Worm (Caenorhabditis elegans) whole organism, mixed stage, embryonic: ENCODE data around the gene F16G10.6.

Experiments used
- M03D4.4 ChIP-seq: sonication (generic microtip); optimal IDR thresholded peaks from 2 replicates; lab custom pipeline; 2017; ENCODE audit warnings: mild to moderate bottlenecking, missing genetic modification characterization, missing compliant biosample characterization
- bed-3 ChIP-seq: fragments of 200-800 bp; sonication (Bioruptor generic); optimal IDR thresholded peaks from 3 replicates; lab custom pipeline; 2018; ENCODE audit warnings: mild to moderate bottlenecking, missing genetic modification characterization, moderate library complexity, missing compliant biosample characterization
- ceh-39 ChIP-seq: fragments of 150-350 bp; optimal IDR thresholded peaks from 2 replicates; lab custom pipeline; 2014; ENCODE audit warnings: missing biosample characterization, missing genetic modification characterization
- ceh-43 ChIP-seq: fragments of 200-800 bp; sonication (Bioruptor generic); optimal IDR thresholded peaks from 2 replicates; lab custom pipeline; 2018; ENCODE audit warnings: mild to moderate bottlenecking, missing genetic modification characterization, moderate library complexity, missing compliant biosample characterization
- ceh-83 ChIP-seq: fragments of 200-800 bp; sonication (Bioruptor generic); optimal IDR thresholded peaks from 2 replicates; lab custom pipeline; 2018; ENCODE audit warnings: mild to moderate bottlenecking, missing genetic modification characterization, missing compliant biosample characterization
- ces-1 ChIP-seq: fragments of 150-350 bp; optimal IDR thresholded peaks from 2 replicates; lab custom pipeline; 2014; ENCODE audit warnings: missing biosample characterization, missing genetic modification reagents, missing genetic modification characterization
- cnd-1 ChIP-seq: fragments of 200-800 bp; sonication (Bioruptor generic); optimal IDR thresholded peaks from 2 replicates; lab custom pipeline; 2018; ENCODE audit warnings: mild to moderate bottlenecking, missing genetic modification characterization, missing compliant biosample characterization
- elt-1 ChIP-seq: sonication (generic microtip); optimal IDR thresholded peaks from 2 replicates; lab custom pipeline; 2017; ENCODE audit warnings: missing genetic modification characterization, mild to moderate bottlenecking, missing compliant biosample characterization, antibody characterized with exemption, moderate library complexity, borderline replicate concordance; ENCODE audit not compliant: insufficient read depth
- elt-3 ChIP-seq: fragments of 150-350 bp; optimal IDR thresholded peaks from 2 replicates; lab custom pipeline; 2014; ENCODE audit warnings: missing biosample characterization, missing genetic modification characterization
- flh-1 ChIP-seq: fragments of 200-800 bp; sonication (Bioruptor generic); optimal IDR thresholded peaks from 2 replicates; lab custom pipeline; 2018; ENCODE audit warnings: mild to moderate bottlenecking, missing genetic modification characterization, moderate library complexity, missing compliant biosample characterization
- ham-2 ChIP-seq: fragments of 200-800 bp; sonication (Bioruptor generic); optimal IDR thresholded peaks from 2 replicates; lab custom pipeline; 2018; ENCODE audit warnings: mild to moderate bottlenecking, missing genetic modification characterization, missing compliant biosample characterization
- lin-13 ChIP-seq: fragments of 150-350 bp; optimal IDR thresholded peaks from 2 replicates; lab custom pipeline; 2014; ENCODE audit warnings: missing biosample characterization, missing genetic modification characterization
- lsy-2 ChIP-seq: fragments of 150-350 bp; optimal IDR thresholded peaks from 2 replicates; lab custom pipeline; 2014; ENCODE audit warnings: missing biosample characterization, missing genetic modification characterization
- mab-5 ChIP-seq: fragments of 150-350 bp; optimal IDR thresholded peaks from 2 replicates; lab custom pipeline; 2014; ENCODE audit warnings: missing biosample characterization, missing genetic modification characterization
- mep-1 ChIP-seq: fragments of 150-350 bp; optimal IDR thresholded peaks from 2 replicates; lab custom pipeline; 2017; ENCODE audit warnings: missing biosample characterization, missing genetic modification reagents, missing genetic modification characterization, inconsistent platforms
- mls-2 ChIP-seq: sonication (generic microtip); optimal IDR thresholded peaks from 2 replicates; lab custom pipeline; 2016; ENCODE audit warnings: mild to moderate bottlenecking, missing genetic modification characterization, moderate library complexity, missing compliant biosample characterization
- nhr-12 ChIP-seq: fragments of 150-350 bp; optimal IDR thresholded peaks from 2 replicates; lab custom pipeline; 2014; ENCODE audit warnings: missing biosample characterization, missing genetic modification characterization
- nhr-237 ChIP-seq: fragments of 150-350 bp; optimal IDR thresholded peaks from 2 replicates; lab custom pipeline; 2014; ENCODE audit warnings: missing biosample characterization, missing genetic modification characterization
- nhr-76 ChIP-seq: sonication (generic microtip); optimal IDR thresholded peaks from 2 replicates; lab custom pipeline; 2017; ENCODE audit warnings: missing biosample characterization, missing genetic modification characterization
- pha-4 ChIP-seq: fragments of 150-350 bp; optimal IDR thresholded peaks from 2 replicates; lab custom pipeline; 2018; ENCODE audit warnings: missing biosample characterization, missing genetic modification reagents, missing genetic modification characterization
- sem-2 ChIP-seq: fragments of 200-800 bp; sonication (Bioruptor generic); optimal IDR thresholded peaks from 2 replicates; lab custom pipeline; 2018; ENCODE audit warnings: mild to moderate bottlenecking, missing genetic modification characterization, missing compliant biosample characterization
- snpc-4 ChIP-seq: fragments of 150-350 bp; optimal IDR thresholded peaks from 2 replicates; lab custom pipeline; 2014; ENCODE audit warnings: missing biosample characterization, missing genetic modification characterization
- sptf-1 ChIP-seq: sonication (generic microtip); optimal IDR thresholded peaks from 2 replicates; lab custom pipeline; 2017; ENCODE audit warnings: mild to moderate bottlenecking, missing genetic modification characterization, moderate library complexity, missing compliant biosample characterization
- tbx-8 ChIP-seq: fragments of 200-800 bp; sonication (Bioruptor generic); optimal IDR thresholded peaks from 2 replicates; lab custom pipeline; 2018; ENCODE audit warnings: mild to moderate bottlenecking, missing genetic modification characterization, moderate library complexity, missing compliant biosample characterization
- unc-120 ChIP-seq: sonication (generic microtip); optimal IDR thresholded peaks from 2 replicates; lab custom pipeline; 2017; ENCODE audit warnings: missing genetic modification characterization, missing compliant biosample characterization; ENCODE audit not compliant: poor library complexity, severe bottlenecking
- unc-39 ChIP-seq: fragments of 150-350 bp; optimal IDR thresholded peaks from 2 replicates; lab custom pipeline; 2014; ENCODE audit warnings: missing biosample characterization, missing genetic modification characterization
- unc-62 ChIP-seq: fragments of 150-350 bp; optimal IDR thresholded peaks from 2 replicates; lab custom pipeline; 2014; ENCODE audit warnings: missing biosample characterization, missing genetic modification reagents, missing genetic modification characterization
- zip-8 ChIP-seq: fragments of 150-350 bp; optimal IDR thresholded peaks from 2 replicates; lab custom pipeline; 2014; ENCODE audit warnings: missing biosample characterization, missing genetic modification characterization

The F16G10.6 gene

DNA sequence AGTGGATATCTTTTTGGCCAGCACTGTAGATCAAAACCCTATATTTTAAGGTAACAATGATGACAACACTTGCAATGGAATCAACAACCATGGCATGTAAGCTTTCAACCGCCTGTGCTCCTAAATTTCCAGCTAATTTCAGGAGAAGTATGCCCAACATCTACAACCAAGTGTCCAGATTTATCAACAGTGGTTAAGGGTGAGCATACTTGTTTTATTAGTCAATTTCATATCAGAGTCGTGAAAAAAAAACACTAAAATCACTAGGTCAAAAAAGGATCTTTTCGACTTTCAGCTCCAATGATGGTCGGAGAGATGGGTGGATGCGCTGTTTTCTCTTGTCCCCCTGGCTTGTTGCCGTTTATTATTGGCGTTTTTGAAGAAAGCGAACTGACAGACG lies 26.3 kb upstream of the F16G10.6 start, which contains the start of gene F16G10.1:
Gene F16G10.1 (plus strand): TSS at position 301 of the 400 bp plus-strand sequence.
- TF ChIP-seq ceh-43 (GFP tag; lab: Kevin White, UChicago) (no peak), mls-2 (tag; lab: Kevin White, UChicago) (no peak), ceh-39 (tag; lab: Kevin White, UChicago) (no peak)

- no peak for TF ChIP-seq lsy-2 (tag; lab: Kevin White, UChicago)
Observed at ce11 chrII:2399810-2400209, 22.2 kb upstream of the F16G10.6 start.

- no peak for TF ChIP-seq nhr-76
- no peak for TF ChIP-seq nhr-12 (tag; lab: Kevin White, UChicago)
- no peak for TF ChIP-seq ceh-43 (GFP tag; lab: Kevin White, UChicago)
- TF ChIP-seq unc-62: no peak
- TF ChIP-seq M03D4.4 (tag; lab: Kevin White, UChicago): no peak
- TF ChIP-seq tbx-8 (GFP tag; lab: Kevin White, UChicago): no peak
- TF ChIP-seq ceh-83 (GFP tag; lab: Kevin White, UChicago): no peak
- no peak for TF ChIP-seq cnd-1
- no peak for TF ChIP-seq mep-1 (tag; lab: Kevin White, UChicago)
- TF ChIP-seq ces-1 (GFP tag; lab: Kevin White, UChicago): no peak
- no peak for TF ChIP-seq unc-39 (tag; lab: Kevin White, UChicago)
- no peak for TF ChIP-seq unc-120 (tag; lab: Kevin White, UChicago)
Observed at ce11 chrII:2398884-2399283, 21.2 kb upstream of the F16G10.6 start, which contains the start of gene F16G10.14. F16G10.14 (minus strand) TSS chrII:2398984.

- TF ChIP-seq ces-1 (GFP tag; lab: Kevin White, UChicago): no peak
Observed at ce11 chrII:2395864-2396263, 18.2 kb upstream of the F16G10.6 start, which contains the start of gene F16G10.13. F16G10.13 (minus strand) TSS chrII:2395964.

ce11 chrII:2393821-2394220 lies 16.2 kb upstream of the F16G10.6 start, which contains the start of gene F16G10.11:
F16G10.11 (minus strand) TSS chrII:2393921.
- TF ChIP-seq sem-2 (GFP tag; lab: Kevin White, UChicago) (no peak), cnd-1 (no peak), zip-8 (tag; lab: Kevin White, UChicago) (no peak), elt-3 (tag; lab: Kevin White, UChicago) (no peak), nhr-237 (no peak), unc-62 (no peak), ham-2 (GFP tag; lab: Kevin White, UChicago) (no peak), flh-1 (no peak), nhr-12 (tag; lab: Kevin White, UChicago) (no peak), ces-1 (GFP tag; lab: Kevin White, UChicago) (no peak), sptf-1 (tag; lab: Kevin White, UChicago) (no peak), elt-1 (tag; lab: Kevin White, UChicago) (no peak), lin-13 (tag; lab: Kevin White, UChicago) (no peak), lsy-2 (tag; lab: Kevin White, UChicago) (no peak), bed-3 (GFP tag; lab: Kevin White, UChicago) (no peak), unc-39 (tag; lab: Kevin White, UChicago) (no peak), unc-120 (tag; lab: Kevin White, UChicago) (no peak), ceh-83 (GFP tag; lab: Kevin White, UChicago) (no peak)

DNA sequence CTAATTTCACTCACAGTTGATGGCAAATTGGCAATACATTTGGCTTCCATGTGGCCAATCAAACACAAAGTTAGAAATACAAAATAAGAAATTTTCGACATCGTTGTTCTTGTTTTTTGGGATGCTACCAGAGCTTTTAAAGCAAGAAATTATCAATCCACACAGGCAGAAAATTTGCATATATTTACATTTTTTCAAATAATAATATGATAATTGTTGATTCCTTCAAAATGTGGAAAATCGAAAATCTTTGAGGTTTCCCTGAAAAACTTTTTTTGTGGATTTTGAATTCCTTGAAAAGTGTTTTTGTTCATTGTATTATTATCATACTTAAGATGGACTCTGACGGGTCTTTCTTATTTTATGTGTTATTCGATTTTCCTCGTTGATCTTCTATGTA lies 13.2 kb upstream of the F16G10.6 start, which contains the start of gene F16G10.10:
Gene F16G10.10 (minus strand): TSS at position 101 of the 400 bp plus-strand sequence.
- TF ChIP-seq ham-2 (GFP tag; lab: Kevin White, UChicago): no peak
- TF ChIP-seq pha-4 (tag; lab: Kevin White, UChicago): no peak
- no peak for TF ChIP-seq nhr-12 (tag; lab: Kevin White, UChicago)
- no peak for TF ChIP-seq snpc-4
- TF ChIP-seq bed-3 (GFP tag; lab: Kevin White, UChicago): no peak
- TF ChIP-seq tbx-8 (GFP tag; lab: Kevin White, UChicago): no peak
- no peak for TF ChIP-seq elt-1 (tag; lab: Kevin White, UChicago)
- no peak for TF ChIP-seq lsy-2 (tag; lab: Kevin White, UChicago)
- no peak for TF ChIP-seq unc-120 (tag; lab: Kevin White, UChicago)
- no peak for TF ChIP-seq mls-2 (tag; lab: Kevin White, UChicago)
- no peak for TF ChIP-seq mab-5 (tag; lab: Kevin White, UChicago)
- TF ChIP-seq elt-3 (tag; lab: Kevin White, UChicago): no peak
- TF ChIP-seq lin-13 (tag; lab: Kevin White, UChicago): no peak
- TF ChIP-seq sem-2 (GFP tag; lab: Kevin White, UChicago): no peak
- no peak for TF ChIP-seq zip-8 (tag; lab: Kevin White, UChicago)
